Fruit fly (Drosophila melanogaster) whole organism, embryonic: Measurements from ENCODE around the gene Rpn9.

Experiments
- Asciz ChIP-seq: fragments of 200-800 bp; sonication (Bioruptor generic); optimal IDR thresholded peaks from 2 replicates; lab custom pipeline; 2017; ENCODE audit warnings: missing biosample characterization, mild to moderate bottlenecking, missing genetic modification characterization, missing genetic modification reagents
- CG10565 ChIP-seq: fragments of 200-800 bp; sonication (Bioruptor generic); optimal IDR thresholded peaks from 3 replicates; lab custom pipeline; 2016; ENCODE audit warnings: missing biosample characterization, mild to moderate bottlenecking, missing genetic modification characterization
- CG12769 ChIP-seq: fragments of 200-800 bp; sonication (Bioruptor generic); optimal IDR thresholded peaks from 2 replicates; lab custom pipeline; 2019; ENCODE audit warnings: missing biosample characterization, mild to moderate bottlenecking, missing genetic modification characterization, moderate library complexity
- CG12942 ChIP-seq: fragments of 200-800 bp; sonication (Bioruptor generic); optimal IDR thresholded peaks from 3 replicates; lab custom pipeline; 2016; ENCODE audit warnings: missing biosample characterization, missing genetic modification characterization
- CG13775 ChIP-seq: fragments of 200-800 bp; sonication (Bioruptor generic); optimal IDR thresholded peaks from 3 replicates; lab custom pipeline; 2017; ENCODE audit warnings: missing biosample characterization, mild to moderate bottlenecking, missing genetic modification characterization
- CG17912 ChIP-seq: fragments of 200-800 bp; sonication (Bioruptor generic); optimal IDR thresholded peaks from 2 replicates; lab custom pipeline; 2018; ENCODE audit warnings: missing biosample characterization, mild to moderate bottlenecking, missing genetic modification characterization
- CG2199 ChIP-seq: fragments of 200-800 bp; sonication (Bioruptor generic); IDR thresholded peaks from 3 replicates; pipeline ENCODE4 v1.3.6; 2022; ENCODE audit warnings: missing biosample characterization, missing genetic modification characterization
- CG2875 ChIP-seq: fragments of 200-800 bp; sonication (Bioruptor generic); optimal IDR thresholded peaks from 2 replicates; lab custom pipeline; 2017; ENCODE audit warnings: missing biosample characterization, mild to moderate bottlenecking, missing genetic modification characterization, missing genetic modification reagents
- CG30431 ChIP-seq: fragments of 200-800 bp; sonication (Bioruptor generic); optimal IDR thresholded peaks from 2 replicates; lab custom pipeline; 2017; ENCODE audit warnings: missing biosample characterization, missing genetic modification characterization
- CG3065 ChIP-seq: fragments of 200-800 bp; sonication (Bioruptor generic); optimal IDR thresholded peaks from 2 replicates; lab custom pipeline; 2016; ENCODE audit warnings: missing biosample characterization, missing genetic modification characterization
- CG3163 ChIP-seq: fragments of 200-800 bp; sonication (Bioruptor generic); optimal IDR thresholded peaks from 3 replicates; lab custom pipeline; 2016; ENCODE audit warnings: missing biosample characterization, missing genetic modification characterization
- CG34422 ChIP-seq: fragments of 200-800 bp; sonication (Bioruptor generic); IDR thresholded peaks from 3 replicates; pipeline ENCODE4 v1.3.6; 2022; ENCODE audit warnings: missing biosample characterization, missing genetic modification characterization
- CG4617 ChIP-seq: fragments of 200-800 bp; sonication (Bioruptor generic); optimal IDR thresholded peaks from 3 replicates; lab custom pipeline; 2016; ENCODE audit warnings: missing biosample characterization, missing genetic modification characterization, borderline replicate concordance
- CG4707 ChIP-seq: fragments of 200-800 bp; sonication (Bioruptor generic); optimal IDR thresholded peaks from 2 replicates; lab custom pipeline; 2018; ENCODE audit warnings: missing biosample characterization, mild to moderate bottlenecking, missing genetic modification characterization, moderate library complexity
- CG6683 ChIP-seq: fragments of 200-800 bp; sonication (Bioruptor generic); optimal IDR thresholded peaks from 2 replicates; lab custom pipeline; 2017; ENCODE audit warnings: missing biosample characterization, mild to moderate bottlenecking, missing genetic modification characterization, missing genetic modification reagents
- CG7987 ChIP-seq: fragments of 200-800 bp; sonication (Bioruptor generic); optimal IDR thresholded peaks from 2 replicates; lab custom pipeline; 2018; ENCODE audit warnings: missing biosample characterization, mild to moderate bottlenecking, missing genetic modification characterization, moderate library complexity
- CG9727 ChIP-seq: fragments of 200-800 bp; sonication (Bioruptor generic); optimal IDR thresholded peaks from 3 replicates; lab custom pipeline; 2017; ENCODE audit warnings: missing biosample characterization, mild to moderate bottlenecking, missing genetic modification characterization
- CG9817 ChIP-seq: fragments of 200-800 bp; sonication (Bioruptor generic); optimal IDR thresholded peaks from 2 replicates; lab custom pipeline; 2018; ENCODE audit warnings: missing biosample characterization, mild to moderate bottlenecking, missing genetic modification characterization, moderate library complexity
- Dbx ChIP-seq: fragments of 200-800 bp; sonication (Bioruptor generic); IDR thresholded peaks from 3 replicates; pipeline ENCODE4 v1.3.6; 2022; ENCODE audit warnings: missing biosample characterization, missing genetic modification characterization
- Doc3 ChIP-seq: fragments of 200-800 bp; sonication (Bioruptor generic); IDR thresholded peaks from 3 replicates; pipeline ENCODE4 v1.3.6; 2022; ENCODE audit warnings: missing biosample characterization, missing genetic modification characterization; ENCODE audit not compliant: partially characterized antibody
- Eip74EF ChIP-seq, 2 experiments: fragments of 200-800 bp in 1 of 2; fragments of >200 bp in 1 of 2; sonication (Bioruptor generic) in 1 of 2; optimal IDR thresholded peaks; 2 replicates each; lab custom pipeline; 2017 to 2019; ENCODE audit warnings: missing biosample characterization in 2 of 2, missing genetic modification characterization in 2 of 2, mild to moderate bottlenecking in 1 of 2, moderate library complexity in 1 of 2
- Fer1 ChIP-seq: fragments of 200-800 bp; sonication (Bioruptor generic); optimal IDR thresholded peaks from 2 replicates; lab custom pipeline; 2017; ENCODE audit warnings: missing biosample characterization, mild to moderate bottlenecking, missing genetic modification characterization
- HLHmδ ChIP-seq: fragments of 200-800 bp; sonication (Bioruptor generic); optimal IDR thresholded peaks from 2 replicates; lab custom pipeline; 2018; ENCODE audit warnings: missing biosample characterization, mild to moderate bottlenecking, missing genetic modification characterization, moderate library complexity
- Hmr ChIP-seq: fragments of 200-800 bp; sonication (Bioruptor generic); optimal IDR thresholded peaks from 3 replicates; lab custom pipeline; 2017; ENCODE audit warnings: mild to moderate bottlenecking, missing biosample characterization, missing genetic modification reagents, missing genetic modification characterization
- MTF-1 ChIP-seq: fragments of 200-800 bp; sonication (Bioruptor generic); optimal IDR thresholded peaks from 2 replicates; lab custom pipeline; 2018; ENCODE audit warnings: missing biosample characterization, mild to moderate bottlenecking, missing genetic modification characterization, borderline replicate concordance
- Sin3A ChIP-seq: fragments of >200 bp; optimal IDR thresholded peaks from 2 replicates; lab custom pipeline; 2018
- YL-1 ChIP-seq: fragments of 200-800 bp; sonication (Bioruptor generic); optimal IDR thresholded peaks from 3 replicates; lab custom pipeline; 2017; ENCODE audit warnings: missing biosample characterization, mild to moderate bottlenecking, missing genetic modification characterization
- ac ChIP-seq: fragments of 200-800 bp; sonication (Bioruptor generic); optimal IDR thresholded peaks from 3 replicates; lab custom pipeline; 2017; ENCODE audit warnings: missing biosample characterization, mild to moderate bottlenecking, missing genetic modification characterization
- bbx ChIP-seq: fragments of 200-800 bp; sonication (Bioruptor generic); IDR thresholded peaks from 2 replicates; pipeline ENCODE4 v1.3.6; 2022; ENCODE audit warnings: missing biosample characterization, missing genetic modification characterization; ENCODE audit not compliant: partially characterized antibody
- cwo ChIP-seq: fragments of 200-800 bp; sonication (Bioruptor generic); optimal IDR thresholded peaks from 3 replicates; lab custom pipeline; 2017; ENCODE audit warnings: missing biosample characterization, missing genetic modification characterization, mild to moderate bottlenecking, moderate library complexity, missing genetic modification reagents
- dimm ChIP-seq: fragments of 200-800 bp; sonication (Bioruptor generic); IDR thresholded peaks from 2 replicates; pipeline ENCODE4 v1.3.6; 2022; ENCODE audit warnings: missing biosample characterization, missing genetic modification characterization
- dmrt99B ChIP-seq: fragments of 200-800 bp; sonication (Bioruptor generic); optimal IDR thresholded peaks from 2 replicates; lab custom pipeline; 2018; ENCODE audit warnings: missing biosample characterization, mild to moderate bottlenecking, missing genetic modification characterization, moderate library complexity
- fd3F ChIP-seq: fragments of 200-800 bp; sonication (Bioruptor generic); optimal IDR thresholded peaks from 2 replicates; lab custom pipeline; 2018; ENCODE audit warnings: missing biosample characterization, mild to moderate bottlenecking, missing genetic modification characterization, moderate library complexity
- grn ChIP-seq: fragments of 200-800 bp; sonication (Bioruptor generic); optimal IDR thresholded peaks from 3 replicates; lab custom pipeline; 2017; ENCODE audit warnings: missing biosample characterization, missing genetic modification characterization
- hb ChIP-seq: fragments of 200-800 bp; sonication (Bioruptor generic); IDR thresholded peaks from 3 replicates; pipeline ENCODE4 v1.3.6; 2022; ENCODE audit warnings: missing biosample characterization, missing genetic modification characterization; ENCODE audit not compliant: partially characterized antibody
- insv ChIP-seq, 2 experiments: fragments of 200-800 bp; sonication (Bioruptor generic); optimal IDR thresholded peaks; 3 replicates each; lab custom pipeline; 2016 to 2018; ENCODE audit warnings: missing biosample characterization in 2 of 2, missing genetic modification characterization in 2 of 2
- kay ChIP-seq: fragments of 200-800 bp; sonication (Bioruptor generic); optimal IDR thresholded peaks from 2 replicates; lab custom pipeline; 2016; ENCODE audit warnings: missing biosample characterization, missing genetic modification characterization
- knrl ChIP-seq: fragments of 200-800 bp; sonication (Bioruptor generic); IDR thresholded peaks from 3 replicates; pipeline ENCODE4 v1.3.6; 2022; ENCODE audit warnings: missing biosample characterization, missing genetic modification characterization; ENCODE audit not compliant: partially characterized antibody
- lab ChIP-seq: fragments of 200-800 bp; sonication (Bioruptor generic); optimal IDR thresholded peaks from 3 replicates; lab custom pipeline; 2017; ENCODE audit warnings: missing biosample characterization, missing genetic modification characterization, mild to moderate bottlenecking, moderate library complexity, missing genetic modification reagents
- lbe ChIP-seq: fragments of 200-800 bp; sonication (Bioruptor generic); optimal IDR thresholded peaks from 2 replicates; lab custom pipeline; 2016; ENCODE audit warnings: missing biosample characterization, mild to moderate bottlenecking, missing genetic modification characterization
- pb ChIP-seq: fragments of 200-800 bp; sonication (Bioruptor generic); optimal IDR thresholded peaks from 3 replicates; lab custom pipeline; 2016; ENCODE audit warnings: missing biosample characterization, missing genetic modification characterization
- psq ChIP-seq: fragments of 200-800 bp; sonication (Bioruptor generic); optimal IDR thresholded peaks from 2 replicates; lab custom pipeline; 2017; ENCODE audit warnings: missing biosample characterization, missing genetic modification characterization
- sc ChIP-seq, 3 experiments: fragments of >200 bp in 2 of 3; fragments of 200-800 bp in 1 of 3; sonication (Bioruptor generic) in 1 of 3; optimal IDR thresholded peaks; 2 replicates in 2 of 3; 3 replicates in 1 of 3; lab custom pipeline; 2017; ENCODE audit warnings: mild to moderate bottlenecking in 1 of 3, missing biosample characterization in 1 of 3, missing genetic modification characterization in 1 of 3, missing genetic modification reagents in 1 of 3
- scrt ChIP-seq: fragments of 200-800 bp; sonication (Bioruptor generic); optimal IDR thresholded peaks from 2 replicates; lab custom pipeline; 2018; ENCODE audit warnings: missing biosample characterization, mild to moderate bottlenecking, missing genetic modification characterization, moderate library complexity
- sd ChIP-seq: fragments of 200-800 bp; sonication (Bioruptor generic); optimal IDR thresholded peaks from 3 replicates; lab custom pipeline; 2018; ENCODE audit warnings: missing biosample characterization, mild to moderate bottlenecking, missing genetic modification characterization, moderate library complexity
- slp2 ChIP-seq: fragments of 200-800 bp; sonication (Bioruptor generic); optimal IDR thresholded peaks from 2 replicates; lab custom pipeline; 2016; ENCODE audit warnings: missing biosample characterization, missing genetic modification characterization
- tgo ChIP-seq: fragments of 200-800 bp; sonication (Bioruptor generic); IDR thresholded peaks from 3 replicates; pipeline ENCODE4 v1.3.6; 2022; ENCODE audit warnings: missing biosample characterization, missing genetic modification characterization
- z ChIP-seq: fragments of 200-800 bp; sonication (Bioruptor generic); IDR thresholded peaks from 3 replicates; pipeline ENCODE4 v1.3.6; 2022; ENCODE audit warnings: missing biosample characterization, missing genetic modification characterization

The Rpn9 gene

dm6 chr3R:23767417-23767853, 34.2 kb upstream of the Rpn9 start, which contains the start of the genes CG10214 and CG10375 (continued):
- TF ChIP-seq slp2 (GFP tag; lab: Kevin White, UChicago) = peak; percentile 60
- peak; percentile 58 for TF ChIP-seq psq (GFP tag; lab: Kevin White, UChicago)
- no peak for TF ChIP-seq bbx (GFP tag; lab: Robert Waterston, UW)
- TF ChIP-seq sd = peak; percentile 71
- TF ChIP-seq scrt (GFP tag; lab: Kevin White, UChicago) = no peak
- peak; percentile 82 for TF ChIP-seq Fer1 (GFP tag; lab: Kevin White, UChicago)
- TF ChIP-seq CG12769 = no peak
- TF ChIP-seq cwo (GFP tag; lab: Kevin White, UChicago) = peak; percentile 21
- no peak for TF ChIP-seq Asciz (GFP tag; lab: Kevin White, UChicago)
- TF ChIP-seq CG6683 (GFP tag; lab: Kevin White, UChicago) = peak; percentile 48
- no peak for TF ChIP-seq hb
- peak; percentile 20 for TF ChIP-seq grn (GFP tag; lab: Kevin White, UChicago)
- peak in 1 of 2 experiments; percentile 45 for TF ChIP-seq insv (GFP tag; optimal IDR thresholded peaks at IDR 0.05; lab: Kevin White, UChicago)
- peak; percentile 43 for TF ChIP-seq CG2875 (GFP tag; lab: Kevin White, UChicago)
- peak; percentile 70 for TF ChIP-seq lab (GFP tag; lab: Kevin White, UChicago)
- TF ChIP-seq lbe = peak; percentile 69
- peak; percentile 95 for TF ChIP-seq CG4617
- peak in 1 of 2 experiments; percentile 25 for TF ChIP-seq Eip74EF (GFP tag; optimal IDR thresholded peaks at IDR 0.05; lab: Kevin White, UChicago)
- TF ChIP-seq CG3065 (GFP tag; lab: Kevin White, UChicago) = peak; percentile 54
- TF ChIP-seq CG13775 (GFP tag; lab: Kevin White, UChicago) = peak; percentile 62
- peak; percentile 83 for TF ChIP-seq Hmr (GFP tag; lab: Kevin White, UChicago)
- no peak for TF ChIP-seq dimm
- peak; percentile 42 for TF ChIP-seq fd3F (GFP tag; lab: Kevin White, UChicago)
- TF ChIP-seq ac = no peak
- TF ChIP-seq CG3163 (GFP tag; lab: Kevin White, UChicago) = peak; percentile 47
- peak; percentile 93 for TF ChIP-seq Sin3A (lab: Kevin White, UChicago)
- peak; percentile 66 for TF ChIP-seq CG9817
- peak; percentile 46 for TF ChIP-seq CG30431
- 0 out of 3 replicates have a peak, but pooled peaks have one; percentile 42 for TF ChIP-seq CG2199 (GFP tag; lab: Robert Waterston, UW)
- TF ChIP-seq HLHmδ (GFP tag; lab: Kevin White, UChicago) = no peak
- TF ChIP-seq dmrt99B (tag; lab: Kevin White, UChicago) = peak; percentile 46
- peak; percentile 66 for TF ChIP-seq CG9727 (GFP tag; lab: Kevin White, UChicago)
- peak; percentile 73; the same call in 2 of the 3 replicates for TF ChIP-seq Dbx (GFP tag; lab: Robert Waterston, UW)
- TF ChIP-seq YL-1 = peak; percentile 94
- no peak for TF ChIP-seq z (GFP tag; lab: Robert Waterston, UW)
- TF ChIP-seq CG10565 (GFP tag; lab: Kevin White, UChicago) = no peak
- peak; percentile 17 for TF ChIP-seq CG4707 (GFP tag; lab: Kevin White, UChicago)
- TF ChIP-seq sc (optimal IDR thresholded peaks at IDR 0.05; lab: Kevin White, UChicago) = no peak
- no peak for TF ChIP-seq sc (GFP tag; optimal IDR thresholded peaks at IDR 0.05; lab: Kevin White, UChicago)
- TF ChIP-seq CG12942 (GFP tag; lab: Kevin White, UChicago) = peak; percentile 76
- TF ChIP-seq Doc3 (GFP tag; lab: Robert Waterston, UW) = 0 out of 3 replicates have a peak, but pooled peaks have one; percentile 27
- no peak for TF ChIP-seq MTF-1 (GFP tag; lab: Kevin White, UChicago)
- peak; percentile 8 for TF ChIP-seq CG17912
- TF ChIP-seq kay = peak; percentile 47
- TF ChIP-seq CG34422 = peak; percentile 34; the same call in 1 of the 3 replicates
- peak; percentile 49; the same call in 1 of the 3 replicates for TF ChIP-seq knrl (GFP tag; lab: Robert Waterston, UW)
- TF ChIP-seq tgo (GFP tag; lab: Robert Waterston, UW) = peak; percentile 61; the same call in 2 of the 3 replicates
- peak; percentile 55 for TF ChIP-seq pb (GFP tag; lab: Kevin White, UChicago)
- peak; percentile 64 for TF ChIP-seq CG7987 (GFP tag; lab: Kevin White, UChicago)
